Worm (Caenorhabditis elegans) whole organism, L4 larva: Measurements from ENCODE around the gene Y54G2A.52.

Source experiments
- F26F4.8 ChIP-seq: fragments of 200-800 bp; sonication (Bioruptor generic); conservative IDR thresholded peaks from 2 replicates; pipeline ENCODE4 v1.3.6; 2022; ENCODE audit warnings: missing genetic modification characterization, missing compliant biosample characterization
- gei-8 ChIP-seq: fragments of 200-800 bp; sonication (Bioruptor generic); optimal IDR thresholded peaks from 2 replicates; lab custom pipeline; 2018; ENCODE audit warnings: mild to moderate bottlenecking, missing genetic modification characterization, missing compliant biosample characterization
- lin-39 ChIP-seq: fragments of 150-350 bp; optimal IDR thresholded peaks from 2 replicates; lab custom pipeline; 2014; ENCODE audit warnings: missing biosample characterization, missing genetic modification reagents, missing genetic modification characterization

DNA sequence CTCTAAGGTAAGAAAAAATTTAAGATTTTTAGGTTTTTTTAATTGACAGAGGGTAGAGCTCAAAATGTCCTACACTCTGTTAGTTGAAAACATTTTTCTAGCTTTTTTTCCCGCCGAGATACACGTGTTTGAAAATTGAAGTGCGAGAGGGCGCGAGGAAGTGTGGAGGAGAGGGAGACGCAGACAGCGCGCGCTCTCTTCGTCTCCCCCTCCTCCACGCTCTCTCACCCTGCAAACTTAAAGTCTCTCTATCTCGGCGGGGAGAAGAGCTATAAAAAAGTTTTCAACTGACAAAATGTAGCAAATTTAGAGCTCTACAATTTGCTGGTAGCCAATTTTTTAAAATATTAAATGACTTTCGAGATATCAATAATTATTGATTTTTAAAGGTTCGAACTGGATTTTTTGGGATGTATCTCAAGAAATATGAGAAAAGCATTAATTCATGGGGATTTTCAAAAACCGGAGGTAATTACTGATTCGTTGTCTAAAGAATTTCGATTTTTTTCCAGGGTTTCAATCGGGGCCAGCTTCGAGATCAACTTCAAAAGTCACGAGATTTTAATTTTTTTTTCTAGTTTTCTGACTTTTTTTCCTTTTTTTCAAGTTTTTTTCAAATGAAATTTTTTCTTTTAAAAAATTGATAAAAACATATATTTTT lies 33.3 kb downstream of the Y54G2A.52 start:
- no peak for TF ChIP-seq lin-39 (tag; lab: Kevin White, UChicago)
- no peak for TF ChIP-seq gei-8 (GFP tag; lab: Kevin White, UChicago)
- no peak for TF ChIP-seq F26F4.8 (GFP tag; lab: Robert Waterston, UW)
